Worm (Caenorhabditis elegans) whole organism, late embryonic: ENCODE results near the gene tomm-70.
A peak's percentile ranks its signal among the peaks of the same experiment; 100 is the strongest.

Source experiments
- C08G9.2 ChIP-seq: sonication (generic microtip); optimal IDR thresholded peaks from 2 replicates; lab custom pipeline; 2016; ENCODE audit warnings: mild to moderate bottlenecking, missing genetic modification characterization, moderate library complexity, missing compliant biosample characterization
- Y22D7AL.16 ChIP-seq: sonication (generic microtip); optimal IDR thresholded peaks from 2 replicates; lab custom pipeline; 2016; ENCODE audit warnings: missing genetic modification characterization, missing compliant biosample characterization
- ama-1 ChIP-seq: fragments of 150-350 bp; optimal IDR thresholded peaks from 2 replicates; lab custom pipeline; 2014
- ceh-18 ChIP-seq: sonication (generic microtip); optimal IDR thresholded peaks from 2 replicates; lab custom pipeline; 2016; ENCODE audit warnings: missing genetic modification characterization, missing compliant biosample characterization
- ceh-19 ChIP-seq: fragments of 200-800 bp; sonication (Bioruptor generic); optimal IDR thresholded peaks from 2 replicates; lab custom pipeline; 2018; ENCODE audit warnings: mild to moderate bottlenecking, missing genetic modification characterization, missing compliant biosample characterization
- ceh-2 ChIP-seq: sonication (generic microtip); optimal IDR thresholded peaks from 2 replicates; lab custom pipeline; 2016; ENCODE audit warnings: missing genotype, missing genetic modification characterization, missing compliant biosample characterization
- ceh-24 ChIP-seq: sonication (generic microtip); optimal IDR thresholded peaks from 2 replicates; lab custom pipeline; 2016; ENCODE audit warnings: mild to moderate bottlenecking, missing genetic modification characterization, missing compliant biosample characterization
- ceh-30 ChIP-seq: fragments of 150-350 bp; optimal IDR thresholded peaks from 2 replicates; lab custom pipeline; 2014; ENCODE audit warnings: missing biosample characterization, missing genetic modification characterization
- ceh-34 ChIP-seq: sonication (generic microtip); optimal IDR thresholded peaks from 2 replicates; lab custom pipeline; 2016; ENCODE audit warnings: mild to moderate bottlenecking, missing genetic modification characterization, missing compliant biosample characterization
- ceh-48 ChIP-seq: sonication (generic microtip); optimal IDR thresholded peaks from 2 replicates; lab custom pipeline; 2016; ENCODE audit warnings: missing genetic modification characterization, inconsistent platforms, missing compliant biosample characterization
- ceh-6 ChIP-seq: fragments of 200-800 bp; sonication (Bioruptor generic); optimal IDR thresholded peaks from 2 replicates; lab custom pipeline; 2018; ENCODE audit warnings: mild to moderate bottlenecking, missing genetic modification characterization, missing compliant biosample characterization
- dmd-4 ChIP-seq: sonication (generic microtip); optimal IDR thresholded peaks from 2 replicates; lab custom pipeline; 2016; ENCODE audit warnings: borderline replicate concordance, missing genetic modification characterization, missing compliant biosample characterization
- dve-1 ChIP-seq: sonication (generic microtip); optimal IDR thresholded peaks from 2 replicates; lab custom pipeline; 2017; ENCODE audit warnings: antibody characterized with exemption, mild to moderate bottlenecking, missing genetic modification characterization, missing compliant biosample characterization
- elt-4 ChIP-seq: sonication (generic microtip); optimal IDR thresholded peaks from 2 replicates; lab custom pipeline; 2016; ENCODE audit warnings: missing genetic modification characterization, missing compliant biosample characterization
- eyg-1 ChIP-seq: sonication (generic microtip); optimal IDR thresholded peaks from 2 replicates; lab custom pipeline; 2016; ENCODE audit warnings: missing genotype, missing genetic modification characterization, missing compliant biosample characterization
- fax-1 ChIP-seq: sonication (generic microtip); optimal IDR thresholded peaks from 2 replicates; lab custom pipeline; 2016; ENCODE audit warnings: missing genotype, missing genetic modification characterization, missing compliant biosample characterization
- fkh-10 ChIP-seq: fragments of 150-350 bp; optimal IDR thresholded peaks from 2 replicates; lab custom pipeline; 2014; ENCODE audit warnings: missing biosample characterization, missing genetic modification reagents, missing genetic modification characterization
- fkh-6 ChIP-seq: sonication (generic microtip); optimal IDR thresholded peaks from 2 replicates; lab custom pipeline; 2016; ENCODE audit warnings: missing genetic modification characterization, missing compliant biosample characterization
- gmeb-2 ChIP-seq: sonication (generic microtip); optimal IDR thresholded peaks from 2 replicates; lab custom pipeline; 2016; ENCODE audit warnings: missing genetic modification characterization, inconsistent platforms, missing compliant biosample characterization
- hlh-8 ChIP-seq: sonication (generic microtip); optimal IDR thresholded peaks from 2 replicates; lab custom pipeline; 2016; ENCODE audit warnings: missing genotype, missing genetic modification characterization, missing compliant biosample characterization
- lim-6 ChIP-seq: sonication (generic microtip); optimal IDR thresholded peaks from 2 replicates; lab custom pipeline; 2016; ENCODE audit warnings: missing genetic modification characterization, missing compliant biosample characterization
- lin-11 ChIP-seq: fragments of 200-800 bp; sonication (Bioruptor generic); optimal IDR thresholded peaks from 2 replicates; lab custom pipeline; 2018; ENCODE audit warnings: mild to moderate bottlenecking, missing genetic modification characterization, missing compliant biosample characterization
- mec-3 ChIP-seq: sonication (generic microtip); optimal IDR thresholded peaks from 2 replicates; lab custom pipeline; 2016; ENCODE audit warnings: borderline replicate concordance, missing genetic modification characterization, missing compliant biosample characterization
- nfya-1 ChIP-seq: sonication (generic microtip); optimal IDR thresholded peaks from 2 replicates; lab custom pipeline; 2017; ENCODE audit warnings: missing genetic modification characterization, mild to moderate bottlenecking, missing compliant biosample characterization, antibody characterized with exemption, moderate library complexity
- nhr-232 ChIP-seq: sonication (generic microtip); optimal IDR thresholded peaks from 2 replicates; lab custom pipeline; 2016; ENCODE audit warnings: missing genetic modification characterization, missing compliant biosample characterization
- odd-2 ChIP-seq: sonication (generic microtip); optimal IDR thresholded peaks from 2 replicates; lab custom pipeline; 2017; ENCODE audit warnings: antibody characterized with exemption, mild to moderate bottlenecking, missing genetic modification characterization, missing compliant biosample characterization
- pat-9 ChIP-seq: fragments of 200-800 bp; sonication (Bioruptor generic); optimal IDR thresholded peaks from 2 replicates; lab custom pipeline; 2018; ENCODE audit warnings: mild to moderate bottlenecking, missing genetic modification characterization, moderate library complexity, missing compliant biosample characterization
- pha-2 ChIP-seq: sonication (generic microtip); optimal IDR thresholded peaks from 2 replicates; lab custom pipeline; 2017; ENCODE audit warnings: mild to moderate bottlenecking, missing genetic modification characterization, missing compliant biosample characterization
- pha-4 ChIP-seq: fragments of 150-350 bp; optimal IDR thresholded peaks from 2 replicates; lab custom pipeline; 2018; ENCODE audit warnings: missing biosample characterization, missing genetic modification reagents, missing genetic modification characterization
- pqm-1 ChIP-seq: sonication (generic microtip); optimal IDR thresholded peaks from 2 replicates; lab custom pipeline; 2016; ENCODE audit warnings: missing genetic modification characterization, missing compliant biosample characterization
- pros-1 ChIP-seq: fragments of 150-350 bp; optimal IDR thresholded peaks from 2 replicates; lab custom pipeline; 2014; ENCODE audit warnings: missing biosample characterization, missing genetic modification reagents, missing genetic modification characterization
- ref-2 ChIP-seq: sonication (generic microtip); optimal IDR thresholded peaks from 2 replicates; lab custom pipeline; 2016; ENCODE audit warnings: missing genetic modification characterization, missing compliant biosample characterization
- rnt-1 ChIP-seq: sonication (generic microtip); optimal IDR thresholded peaks from 2 replicates; lab custom pipeline; 2016; ENCODE audit warnings: missing genetic modification characterization, missing compliant biosample characterization
- sdc-2 ChIP-seq: sonication (generic microtip); optimal IDR thresholded peaks from 2 replicates; lab custom pipeline; 2016; ENCODE audit warnings: missing genotype, missing genetic modification characterization, missing compliant biosample characterization
- sox-2 ChIP-seq: fragments of 200-800 bp; sonication (Bioruptor generic); IDR thresholded peaks from 2 replicates; pipeline ENCODE4 v1.3.6; 2022; ENCODE audit warnings: missing genetic modification reagents, missing genetic modification characterization, missing compliant biosample characterization
- sox-4 ChIP-seq: sonication (generic microtip); optimal IDR thresholded peaks from 2 replicates; lab custom pipeline; 2017; ENCODE audit warnings: mild to moderate bottlenecking, missing genetic modification characterization, inconsistent platforms, missing compliant biosample characterization
- syd-9 ChIP-seq: sonication (generic microtip); optimal IDR thresholded peaks from 2 replicates; lab custom pipeline; 2016; ENCODE audit warnings: mild to moderate bottlenecking, missing genetic modification characterization, moderate library complexity, missing compliant biosample characterization
- tbx-2 ChIP-seq: sonication (generic microtip); optimal IDR thresholded peaks from 2 replicates; lab custom pipeline; 2016; ENCODE audit warnings: missing genetic modification characterization, missing compliant biosample characterization
- ttx-3 ChIP-seq: sonication (generic microtip); optimal IDR thresholded peaks from 2 replicates; lab custom pipeline; 2016; ENCODE audit warnings: missing genetic modification reagents, missing genetic modification characterization, missing compliant biosample characterization
- unc-3 ChIP-seq, 2 experiments: fragments of 200-800 bp in 1 of 2; sonication (Bioruptor generic) in 1 of 2; sonication (generic microtip) in 1 of 2; conservative IDR thresholded peaks in 1 of 2; optimal IDR thresholded peaks in 1 of 2; 2 replicates each; pipeline versions ENCODE4 v1.3.6 to Lab custom; 2016 to 2022; ENCODE audit warnings: missing compliant biosample characterization in 2 of 2, missing genetic modification characterization in 2 of 2, missing genetic modification reagents in 1 of 2
- unc-42 ChIP-seq: sonication (generic microtip); optimal IDR thresholded peaks from 2 replicates; lab custom pipeline; 2016; ENCODE audit warnings: missing genotype, missing genetic modification characterization, missing compliant biosample characterization
- unc-55 ChIP-seq: sonication (generic microtip); optimal IDR thresholded peaks from 2 replicates; lab custom pipeline; 2017; ENCODE audit warnings: missing biosample characterization, missing genetic modification reagents, missing genetic modification characterization
- unc-86 ChIP-seq: sonication (generic microtip); optimal IDR thresholded peaks from 2 replicates; lab custom pipeline; 2016; ENCODE audit warnings: missing genetic modification characterization, missing compliant biosample characterization

The tomm-70 gene

ce11 chrIII:8767292-8767829 lies 12.8 kb upstream of the tomm-70 start, which contains the start of gene mig-22:
mig-22 (minus strand) TSS chrIII:8767342.
- TF ChIP-seq pqm-1 (tag; lab: Kevin White, UChicago) (no peak), nhr-232 (tag; lab: Kevin White, UChicago) (no peak), ceh-34 (tag; lab: Kevin White, UChicago) (no peak), rnt-1 (tag; lab: Kevin White, UChicago) (no peak), ama-1 (lab: Kevin White, UChicago) (no peak), unc-86 (tag; lab: Kevin White, UChicago) (no peak), fkh-10 (GFP tag; lab: Kevin White, UChicago) (no peak), ceh-18 (no peak), Y22D7AL.16 (tag; lab: Kevin White, UChicago) (no peak), unc-55 (no peak), hlh-8 (tag; lab: Kevin White, UChicago) (no peak), C08G9.2 (tag; lab: Kevin White, UChicago) (no peak), ceh-48 (tag; lab: Kevin White, UChicago) (no peak), sox-4 (tag; lab: Kevin White, UChicago) (no peak), fkh-6 (tag; lab: Kevin White, UChicago) (no peak), sox-2 (GFP tag; lab: Robert Waterston, UW) (no peak), dmd-4 (tag; lab: Kevin White, UChicago) (no peak), odd-2 (tag; lab: Kevin White, UChicago) (no peak)

DNA sequence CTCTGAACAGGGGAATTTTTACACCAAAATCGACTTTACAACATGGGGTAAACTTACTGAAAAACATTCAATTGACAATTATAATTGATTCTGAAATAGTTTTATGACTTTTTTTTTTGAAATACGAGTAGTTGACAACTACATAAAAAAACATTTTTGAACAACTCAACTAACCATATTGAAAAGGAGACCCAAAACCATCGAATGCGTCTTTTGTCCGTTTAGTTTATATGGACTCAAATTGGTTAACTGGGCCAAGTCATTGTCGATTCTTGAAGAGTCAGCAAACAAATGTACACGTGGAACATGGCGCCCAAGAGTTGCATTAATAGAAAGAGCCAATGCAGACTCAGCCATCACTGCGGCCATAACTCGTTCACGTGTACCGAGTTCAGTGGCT lies 11.9 kb upstream of the tomm-70 start:
- no peak for TF ChIP-seq dve-1 (tag; lab: Kevin White, UChicago)
- no peak for TF ChIP-seq lin-11 (tag; lab: Kevin White, UChicago)
- TF ChIP-seq unc-55: no peak
- TF ChIP-seq ceh-18: no peak
- no peak for TF ChIP-seq C08G9.2 (tag; lab: Kevin White, UChicago)
- no peak for TF ChIP-seq sox-2 (GFP tag; lab: Robert Waterston, UW)
- no peak for TF ChIP-seq mec-3 (tag; lab: Kevin White, UChicago)
- TF ChIP-seq, all 69 proteins: peak for 0

- peak; percentile 71 for TF ChIP-seq hlh-8 (tag; lab: Kevin White, UChicago)
- TF ChIP-seq unc-55: no peak
- TF ChIP-seq, all 69 proteins: peak for 1
Measured at ce11 chrIII:8765030-8765429, 10.5 kb upstream of the tomm-70 start.

DNA sequence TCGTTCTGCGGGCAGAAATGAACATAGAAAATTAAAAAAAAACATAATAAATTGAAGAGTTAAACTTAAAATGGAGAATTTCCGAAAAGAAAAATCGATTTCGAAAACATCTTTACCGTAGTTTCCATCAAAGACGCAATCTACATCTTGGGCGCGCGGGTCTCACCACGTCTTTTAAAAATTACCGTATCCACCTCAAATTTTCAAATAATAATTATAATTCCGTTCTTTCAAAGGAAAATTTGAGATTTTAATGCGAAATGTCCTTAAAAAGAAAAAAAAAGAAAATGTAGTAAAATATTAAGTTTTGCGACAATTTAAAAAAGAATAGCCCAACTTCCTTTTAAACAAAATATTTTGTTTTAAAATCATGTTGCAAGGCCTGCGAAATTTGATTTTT lies 8.6 kb upstream of the tomm-70 start:
- TF ChIP-seq fax-1 (no peak), gmeb-2 (tag; lab: Kevin White, UChicago) (no peak), ttx-3 (tag; lab: Kevin White, UChicago) (no peak), pha-4 (tag; lab: Kevin White, UChicago) (no peak), dve-1 (tag; lab: Kevin White, UChicago) (no peak), ceh-34 (tag; lab: Kevin White, UChicago) (no peak), eyg-1 (tag; lab: Kevin White, UChicago) (no peak), pha-2 (tag; lab: Kevin White, UChicago) (no peak), ceh-24 (tag; lab: Kevin White, UChicago) (no peak)
- TF ChIP-seq, all 69 proteins: peak for 0

DNA sequence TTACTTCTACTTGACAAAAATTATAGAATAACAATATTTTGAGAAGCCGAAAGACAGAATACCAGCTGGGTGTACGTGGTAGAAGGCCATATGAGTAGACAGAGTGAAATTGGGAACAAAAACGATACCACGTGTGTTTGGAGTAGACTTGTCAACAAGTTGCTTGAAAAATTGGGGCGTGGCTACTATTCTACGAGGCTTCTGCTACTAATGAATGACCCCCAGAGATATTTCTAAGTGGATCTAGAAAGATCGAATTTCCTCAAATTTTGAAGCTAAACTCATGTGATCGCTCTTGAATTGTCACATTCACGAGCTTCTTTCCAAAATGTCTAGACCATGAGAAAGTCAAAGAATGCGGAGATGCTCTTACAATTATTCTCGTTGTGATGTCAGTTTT lies 7.5 kb upstream of the tomm-70 start:
- TF ChIP-seq unc-3 (GFP tag; conservative IDR thresholded peaks at IDR 0.05; lab: Robert Waterston, UW) (no peak), unc-3 (tag; optimal IDR thresholded peaks at IDR 0.05; lab: Kevin White, UChicago) (no peak), ref-2 (tag; lab: Kevin White, UChicago) (no peak), nfya-1 (no peak), syd-9 (no peak), pros-1 (no peak), unc-42 (tag; lab: Kevin White, UChicago) (no peak), pqm-1 (tag; lab: Kevin White, UChicago) (no peak), tbx-2 (tag; lab: Kevin White, UChicago) (no peak), unc-86 (tag; lab: Kevin White, UChicago) (no peak), sdc-2 (tag; lab: Kevin White, UChicago) (no peak), pat-9 (tag; lab: Kevin White, UChicago) (no peak), ceh-6 (GFP tag; lab: Kevin White, UChicago) (no peak), lim-6 (tag; lab: Kevin White, UChicago) (no peak), ceh-2 (tag; lab: Kevin White, UChicago) (no peak), elt-4 (no peak), ceh-30 (tag; lab: Kevin White, UChicago) (no peak), ceh-19 (no peak), dve-1 (tag; lab: Kevin White, UChicago) (no peak)
